Fruit fly (Drosophila melanogaster) whole organism, adult: ENCODE results near the gene CG5934.

Experiments
- CG11617 ChIP-seq: fragments of 200-800 bp; sonication (Bioruptor generic); optimal IDR thresholded peaks from 2 replicates; lab custom pipeline; 2017; ENCODE audit warnings: mild to moderate bottlenecking, missing biosample characterization, missing genetic modification reagents, missing genetic modification characterization
- CG12768 ChIP-seq: fragments of 200-800 bp; sonication (Bioruptor generic); optimal IDR thresholded peaks from 2 replicates; lab custom pipeline; 2017; ENCODE audit warnings: missing biosample characterization, missing genetic modification characterization, mild to moderate bottlenecking, moderate library complexity, missing genetic modification reagents
- CG14711 ChIP-seq: fragments of 200-800 bp; sonication (Bioruptor generic); optimal IDR thresholded peaks from 2 replicates; lab custom pipeline; 2018; ENCODE audit warnings: missing biosample characterization, mild to moderate bottlenecking, missing genetic modification characterization, moderate library complexity
- CG1620 ChIP-seq: fragments of 200-800 bp; sonication (Bioruptor generic); optimal IDR thresholded peaks from 2 replicates; lab custom pipeline; 2016; ENCODE audit warnings: missing biosample characterization, missing genetic modification characterization
- CG33017 ChIP-seq: fragments of 200-800 bp; sonication (Bioruptor generic); optimal IDR thresholded peaks from 2 replicates; lab custom pipeline; 2018; ENCODE audit warnings: missing biosample characterization, mild to moderate bottlenecking, missing genetic modification characterization, moderate library complexity
- CG5204 ChIP-seq: fragments of 200-800 bp; sonication (Bioruptor generic); optimal IDR thresholded peaks from 2 replicates; lab custom pipeline; 2016; ENCODE audit warnings: missing biosample characterization, missing genetic modification characterization
- CG7045 ChIP-seq: fragments of 200-800 bp; sonication (Bioruptor generic); optimal IDR thresholded peaks from 2 replicates; lab custom pipeline; 2017; ENCODE audit warnings: missing biosample characterization, mild to moderate bottlenecking, missing genetic modification characterization
- CG7101 ChIP-seq: fragments of 200-800 bp; sonication (Bioruptor generic); optimal IDR thresholded peaks from 2 replicates; lab custom pipeline; 2018; ENCODE audit warnings: missing biosample characterization, mild to moderate bottlenecking, missing genetic modification characterization, moderate library complexity
- Clk ChIP-seq: fragments of 200-800 bp; sonication (Bioruptor generic); optimal IDR thresholded peaks from 2 replicates; lab custom pipeline; 2017; ENCODE audit warnings: missing biosample characterization, missing genetic modification characterization
- Crg-1 ChIP-seq: fragments of 200-800 bp; sonication (Bioruptor generic); optimal IDR thresholded peaks from 2 replicates; lab custom pipeline; 2016; ENCODE audit warnings: missing biosample characterization, missing genetic modification characterization
- Hr96 ChIP-seq: fragments of 200-800 bp; sonication (Bioruptor generic); optimal IDR thresholded peaks from 2 replicates; lab custom pipeline; 2016; ENCODE audit warnings: missing biosample characterization, missing genetic modification characterization
- Mnt ChIP-seq: fragments of 200-800 bp; sonication (Bioruptor generic); optimal IDR thresholded peaks from 2 replicates; lab custom pipeline; 2016; ENCODE audit warnings: missing biosample characterization, mild to moderate bottlenecking, missing genetic modification characterization
- bab1 ChIP-seq: fragments of 200-800 bp; sonication (Bioruptor generic); optimal IDR thresholded peaks from 3 replicates; lab custom pipeline; 2019; ENCODE audit warnings: missing biosample characterization, mild to moderate bottlenecking, missing genetic modification characterization, moderate library complexity
- cic ChIP-seq: fragments of 200-800 bp; sonication (Bioruptor generic); optimal IDR thresholded peaks from 2 replicates; lab custom pipeline; 2017; ENCODE audit warnings: missing biosample characterization, mild to moderate bottlenecking, missing genetic modification characterization, moderate library complexity
- cnc ChIP-seq, 2 experiments: fragments of >200 bp; optimal IDR thresholded peaks; 2 replicates each; lab custom pipeline; 2017
- kay ChIP-seq: fragments of 200-800 bp; sonication (Bioruptor generic); peaks from one replicate; lab custom pipeline; 2016; ENCODE audit warnings: missing biosample characterization, missing genetic modification characterization, borderline replicate concordance
- ovo ChIP-seq: fragments of 200-800 bp; sonication (Bioruptor generic); optimal IDR thresholded peaks from 2 replicates; lab custom pipeline; 2016; ENCODE audit warnings: missing biosample characterization, missing genetic modification characterization
- pad ChIP-seq: fragments of 200-800 bp; sonication (Bioruptor generic); optimal IDR thresholded peaks from 3 replicates; lab custom pipeline; 2017; ENCODE audit warnings: missing biosample characterization, missing genetic modification characterization, mild to moderate bottlenecking, moderate library complexity, missing genetic modification reagents
- tj ChIP-seq: fragments of 200-800 bp; sonication (Bioruptor generic); optimal IDR thresholded peaks from 3 replicates; lab custom pipeline; 2017; ENCODE audit warnings: missing biosample characterization, mild to moderate bottlenecking, missing genetic modification characterization, moderate library complexity
- toe ChIP-seq: fragments of 200-800 bp; sonication (Bioruptor generic); optimal IDR thresholded peaks from 2 replicates; lab custom pipeline; 2016; ENCODE audit warnings: missing biosample characterization, missing genetic modification characterization

CG5934 gene

dm6 chr3R:27273118-27274062, at the start of gene CG5934:
Gene CG5934, plus strand, starts transcription at chr3R:27273705.
- no peak for TF ChIP-seq ovo (GFP tag; lab: Kevin White, UChicago)
- peak; percentile 36 for TF ChIP-seq toe (GFP tag; lab: Kevin White, UChicago)
- TF ChIP-seq CG7045 (GFP tag; lab: Kevin White, UChicago): peak; percentile 30
- peak; percentile 80 for TF ChIP-seq CG14711
- TF ChIP-seq CG11617 (GFP tag; lab: Kevin White, UChicago): peak; percentile 18
- TF ChIP-seq kay (GFP tag; lab: Kevin White, UChicago): no peak
- peak; percentile 65 for TF ChIP-seq CG7101 (tag; lab: Kevin White, UChicago)
- peak; percentile 64 for TF ChIP-seq Mnt (GFP tag; lab: Kevin White, UChicago)
- peak; percentile 86 for TF ChIP-seq CG1620 (GFP tag; lab: Kevin White, UChicago)
- TF ChIP-seq Hr96 (GFP tag; lab: Kevin White, UChicago): peak; percentile 71
- TF ChIP-seq Crg-1 (GFP tag; lab: Kevin White, UChicago): peak; percentile 82
- peak; percentile 21 for TF ChIP-seq CG33017
- TF ChIP-seq CG5204 (GFP tag; lab: Kevin White, UChicago): no peak
- peak; percentile 33 for TF ChIP-seq cic (GFP tag; lab: Kevin White, UChicago)
- TF ChIP-seq CG12768 (GFP tag; lab: Kevin White, UChicago): peak; percentile 71
- TF ChIP-seq tj: no peak
- TF ChIP-seq bab1 (GFP tag; lab: Kevin White, UChicago): no peak
- TF ChIP-seq pad (GFP tag; lab: Kevin White, UChicago): peak; percentile 64
- TF ChIP-seq Clk (GFP tag; lab: Kevin White, UChicago): peak; percentile 1
- TF ChIP-seq cnc (optimal IDR thresholded peaks at IDR 0.05; lab: Kevin White, UChicago): no peak

dm6 chr3R:27224727-27225126, 48.8 kb upstream of the CG5934 start:
- TF ChIP-seq Clk (GFP tag; lab: Kevin White, UChicago) (no peak), CG5204 (GFP tag; lab: Kevin White, UChicago) (no peak)

DNA sequence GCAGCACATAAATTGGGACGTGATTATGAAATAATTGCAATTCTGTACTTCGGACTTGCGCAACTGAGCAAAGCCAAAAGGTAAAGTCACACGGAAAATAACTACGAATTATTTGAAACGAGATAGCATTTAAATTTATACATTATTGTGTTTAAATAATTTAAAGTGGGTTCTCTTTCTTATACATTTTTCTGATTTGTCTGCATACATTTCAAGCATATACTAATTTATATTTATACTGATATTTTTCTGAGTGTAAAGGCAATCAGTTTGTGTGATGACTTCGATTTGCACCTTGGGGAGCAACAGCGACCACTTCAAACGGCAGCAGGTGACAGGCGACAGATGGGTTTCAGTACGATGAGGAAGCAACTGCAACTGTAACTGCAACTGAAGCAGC, 48.0 kb upstream of the CG5934 start:
- TF ChIP-seq ovo (GFP tag; lab: Kevin White, UChicago) (no peak), CG33017 (no peak), bab1 (GFP tag; lab: Kevin White, UChicago) (no peak), CG5204 (GFP tag; lab: Kevin White, UChicago) (no peak), Crg-1 (GFP tag; lab: Kevin White, UChicago) (no peak), Clk (GFP tag; lab: Kevin White, UChicago) (no peak), cic (GFP tag; lab: Kevin White, UChicago) (no peak), CG1620 (GFP tag; lab: Kevin White, UChicago) (no peak), toe (GFP tag; lab: Kevin White, UChicago) (no peak)

DNA sequence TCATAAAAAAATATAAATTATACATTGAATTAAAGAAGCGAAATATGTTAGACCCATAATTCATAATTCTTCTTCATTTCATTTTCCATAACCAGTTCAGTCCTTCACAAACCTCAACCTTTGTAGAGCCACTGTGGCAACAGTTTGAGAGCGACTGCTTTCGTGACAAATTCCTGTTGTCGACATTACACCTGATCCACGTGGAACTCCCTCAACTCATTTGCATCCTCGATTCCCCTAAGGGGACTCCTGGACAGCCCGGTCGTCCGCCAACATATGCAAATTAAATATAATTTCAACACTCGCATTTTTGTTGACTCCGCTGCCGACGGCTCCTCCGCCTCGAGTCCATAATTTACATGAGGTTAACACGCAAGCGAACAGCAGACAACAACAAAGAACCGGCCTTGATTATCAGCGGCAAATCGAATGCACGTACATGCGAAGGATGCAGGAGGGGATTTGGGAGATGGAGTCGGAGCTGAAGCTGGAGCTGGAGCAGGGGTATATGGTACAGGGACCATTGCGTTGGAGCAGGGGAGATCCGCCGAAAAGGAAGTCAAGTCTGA, 47.3 kb upstream of the CG5934 start:
- TF ChIP-seq toe (GFP tag; lab: Kevin White, UChicago) (no peak), pad (GFP tag; lab: Kevin White, UChicago) (no peak), CG7045 (GFP tag; lab: Kevin White, UChicago) (no peak), CG7101 (tag; lab: Kevin White, UChicago) (no peak), Crg-1 (GFP tag; lab: Kevin White, UChicago) (no peak), kay (GFP tag; lab: Kevin White, UChicago) (no peak), Mnt (GFP tag; lab: Kevin White, UChicago) (no peak), Hr96 (GFP tag; lab: Kevin White, UChicago) (no peak), bab1 (GFP tag; lab: Kevin White, UChicago) (no peak), CG1620 (GFP tag; lab: Kevin White, UChicago) (no peak), CG5204 (GFP tag; lab: Kevin White, UChicago) (no peak), Clk (GFP tag; lab: Kevin White, UChicago) (no peak), CG33017 (no peak), CG11617 (GFP tag; lab: Kevin White, UChicago) (no peak), CG12768 (GFP tag; lab: Kevin White, UChicago) (no peak), cic (GFP tag; lab: Kevin White, UChicago) (no peak), cnc (optimal IDR thresholded peaks at IDR 0.05; lab: Kevin White, UChicago) (no peak), ovo (GFP tag; lab: Kevin White, UChicago) (no peak), CG14711 (no peak), tj (no peak)

DNA sequence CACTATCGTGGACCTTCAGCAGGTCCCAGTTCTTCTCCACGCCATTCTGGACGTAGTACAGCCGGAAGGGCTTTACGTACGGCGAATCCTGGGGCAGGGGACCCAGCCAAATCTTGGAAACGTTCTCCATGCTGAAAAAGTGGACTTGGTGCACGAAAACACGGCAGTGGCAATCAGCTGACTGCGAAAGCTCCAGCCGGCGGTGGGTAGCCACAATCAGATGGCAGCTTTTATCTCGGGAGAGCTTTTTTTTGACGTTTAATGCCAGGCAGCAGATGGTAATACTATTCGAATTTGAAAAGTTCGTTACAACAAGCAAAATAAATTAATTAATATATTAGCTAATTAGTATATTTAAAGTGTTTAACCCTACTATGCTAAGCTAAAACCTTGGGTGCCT, 45.2 kb upstream of the CG5934 start, which contains the start of gene CG42813:
Gene CG42813 (minus strand): TSS at position 220 of the 400 bp plus-strand sequence.
- TF ChIP-seq bab1 (GFP tag; lab: Kevin White, UChicago) (peak; percentile 82), kay (GFP tag; lab: Kevin White, UChicago) (no peak), CG5204 (GFP tag; lab: Kevin White, UChicago) (no peak), CG14711 (peak; percentile 11)

DNA sequence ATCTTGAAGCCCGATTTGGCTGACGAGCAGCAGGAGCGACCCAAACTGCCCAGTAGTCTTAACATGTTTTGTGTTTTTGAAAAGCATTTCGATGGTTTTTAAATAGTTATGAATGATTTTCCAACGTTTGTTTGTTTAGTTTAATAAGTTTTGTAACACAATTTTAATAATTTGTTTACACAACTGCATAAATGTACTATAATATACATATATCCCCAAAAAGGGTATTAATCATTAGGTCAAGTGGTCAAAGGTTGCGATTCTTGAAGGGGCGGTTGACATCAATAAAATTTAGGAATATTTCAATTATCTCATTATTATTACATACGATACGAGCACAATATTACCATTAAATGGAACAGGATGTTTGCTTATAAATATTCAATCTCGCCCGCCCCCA, 44.1 kb upstream of the CG5934 start, which contains the start of gene CG42814:
Gene CG42814 (minus strand): TSS at position 101 of the 400 bp plus-strand sequence.
- TF ChIP-seq CG7045 (GFP tag; lab: Kevin White, UChicago): no peak
- no peak for TF ChIP-seq CG1620 (GFP tag; lab: Kevin White, UChicago)
- no peak for TF ChIP-seq kay (GFP tag; lab: Kevin White, UChicago)
- TF ChIP-seq CG12768 (GFP tag; lab: Kevin White, UChicago): no peak
- no peak for TF ChIP-seq tj
- TF ChIP-seq Hr96 (GFP tag; lab: Kevin White, UChicago): no peak
- TF ChIP-seq cic (GFP tag; lab: Kevin White, UChicago): no peak
- TF ChIP-seq pad (GFP tag; lab: Kevin White, UChicago): no peak
- no peak for TF ChIP-seq CG33017
- no peak for TF ChIP-seq toe (GFP tag; lab: Kevin White, UChicago)
